Fruit fly (Drosophila melanogaster) S2 (cell line): Measurements from ENCODE around the gene CG17032.

Experiments used
- CG8478 ChIP-seq: fragments of >200 bp; optimal IDR thresholded peaks from 2 replicates; lab custom pipeline; 2018
- CTCF ChIP-seq, 2 experiments: fragments of >200 bp; optimal IDR thresholded peaks; 2 replicates each; lab custom pipeline; 2018

DNA sequence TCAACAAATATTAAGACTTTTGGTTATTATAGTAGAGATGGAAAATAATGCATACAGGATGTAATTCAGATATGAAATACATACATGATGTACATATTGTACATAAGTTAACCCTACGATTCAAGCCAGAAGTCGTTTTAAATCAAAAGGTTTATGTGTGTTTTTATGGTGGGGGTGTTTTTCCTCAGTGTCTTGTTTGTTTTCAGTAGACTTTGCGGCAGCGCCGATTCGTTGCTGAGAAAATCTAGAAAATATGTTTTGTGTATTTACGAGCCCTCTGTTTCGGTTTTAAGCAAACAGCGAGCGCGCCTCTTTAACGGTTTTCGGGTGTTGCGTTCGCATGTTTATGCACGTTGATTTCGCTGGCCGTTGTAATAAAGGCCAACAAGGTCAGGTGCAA, 4.8 kb upstream of the CG17032 start:
- TF ChIP-seq CG8478 (no peak), CTCF (optimal IDR thresholded peaks at IDR 0.05; lab: Kevin White, UChicago) (no peak)
